Fruit fly (Drosophila melanogaster) whole organism: ENCODE results near the gene CG43672.

ENCODE experiments used
- CG8478 ChIP-seq: fragments of >200 bp; optimal IDR thresholded peaks from 2 replicates; lab custom pipeline; 2018; ENCODE audit warnings: inconsistent platforms
- Dll ChIP-seq: fragments of >200 bp; optimal IDR thresholded peaks from 2 replicates; lab custom pipeline; 2017
- EcR ChIP-seq, 2 experiments: fragments of >200 bp; optimal IDR thresholded peaks; 2 replicates each; lab custom pipeline; 2017; ENCODE audit warnings: missing biosample characterization in 2 of 2, missing genetic modification characterization in 2 of 2, missing genetic modification reagents in 2 of 2
- pan ChIP-seq: fragments of >200 bp; optimal IDR thresholded peaks from 2 replicates; lab custom pipeline; 2017
- psq ChIP-seq: fragments of >200 bp; optimal IDR thresholded peaks from 2 replicates; lab custom pipeline; 2017
- usp ChIP-seq: fragments of >200 bp; optimal IDR thresholded peaks from 2 replicates; lab custom pipeline; 2017; ENCODE audit warnings: missing biosample characterization, missing genetic modification characterization, mixed read lengths

Gene CG43672

DNA sequence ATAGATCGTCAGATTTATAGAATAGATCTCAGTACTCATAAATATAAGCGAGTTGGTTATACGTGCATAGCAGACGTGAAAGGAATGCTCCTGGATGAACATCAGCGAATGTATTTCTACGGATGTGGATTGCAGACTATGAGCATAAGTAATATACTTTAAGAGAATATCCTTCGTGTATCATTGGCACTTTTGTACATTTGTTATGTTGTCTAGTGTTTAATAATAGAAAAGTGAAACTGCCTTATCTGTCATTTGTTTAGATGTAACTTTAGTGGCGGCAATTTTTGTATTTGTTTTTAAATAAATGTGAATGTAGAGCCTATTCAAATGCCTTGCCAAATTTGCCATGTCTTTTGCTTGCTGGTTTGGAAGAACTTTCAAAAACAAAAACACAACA, at the start of gene CG43672:
Gene CG43672, plus strand, starts transcription at position 301 of the 400 bp plus-strand sequence.
- TF ChIP-seq CG8478 (no peak), EcR (GFP tag; optimal IDR thresholded peaks at IDR 0.05; lab: Kevin White, UChicago) (no peak), usp (GFP tag; lab: Kevin White, UChicago) (no peak), psq (lab: Kevin White, UChicago) (no peak), pan (lab: Kevin White, UChicago) (no peak), Dll (no peak)

DNA sequence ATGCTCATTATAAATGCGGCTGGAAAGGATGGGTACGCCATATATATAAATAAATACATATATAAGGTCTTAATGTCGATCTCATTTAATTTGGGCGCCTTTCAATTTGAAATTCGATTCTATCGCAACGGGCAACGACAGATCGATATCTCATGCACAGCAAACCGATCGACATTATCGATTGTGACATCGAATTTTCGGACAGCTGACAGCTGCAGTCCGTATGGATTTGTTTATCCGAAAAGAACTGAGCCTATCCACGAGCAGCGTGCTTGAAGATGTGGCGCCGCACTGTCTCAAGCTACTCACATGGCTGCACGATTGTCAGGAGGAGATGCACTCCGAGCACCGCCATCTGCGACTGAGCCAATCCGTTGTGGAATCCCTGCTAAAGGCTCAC, 40.8 kb upstream of the CG43672 start, which contains the start of gene CG8191:
Gene CG8191, plus strand, starts transcription at position 211 of the 400 bp plus-strand sequence.
- TF ChIP-seq EcR (GFP tag; optimal IDR thresholded peaks at IDR 0.05; lab: Kevin White, UChicago) (no peak), pan (lab: Kevin White, UChicago) (no peak), CG8478 (no peak), psq (lab: Kevin White, UChicago) (no peak), usp (GFP tag; lab: Kevin White, UChicago) (no peak), Dll (no peak)

DNA sequence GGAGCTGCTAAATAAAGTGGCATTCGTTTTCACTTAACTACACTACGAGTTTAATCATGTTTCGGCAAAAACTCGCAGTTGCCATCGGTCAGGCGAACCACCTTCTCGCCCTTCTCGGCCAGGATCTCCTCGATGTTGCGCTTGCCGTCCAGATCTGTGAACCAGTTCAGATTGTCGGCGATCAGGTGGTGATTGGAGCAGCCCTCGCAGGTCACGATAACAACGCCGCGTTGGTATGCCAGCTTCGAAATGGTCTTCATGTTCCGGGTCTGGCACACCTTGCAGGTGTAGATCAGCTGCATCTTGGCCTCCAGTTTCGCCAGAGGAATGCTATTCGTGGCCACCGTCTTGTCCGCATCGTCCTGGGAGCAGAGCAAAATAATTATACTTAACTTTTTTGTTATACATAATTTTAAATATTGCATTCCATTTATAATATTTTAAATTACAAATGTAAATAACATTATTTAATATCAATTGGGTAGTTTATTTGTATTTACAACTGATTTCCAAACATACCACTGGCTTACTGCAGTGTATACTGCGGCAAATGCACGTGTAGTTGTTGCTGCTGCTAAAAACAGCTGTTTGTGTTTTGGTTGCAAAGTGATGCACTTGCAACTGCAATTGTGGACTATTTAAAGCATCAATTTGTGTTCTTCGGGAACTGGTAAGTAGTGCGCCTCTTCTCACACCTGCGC, 39.4 kb upstream of the CG43672 start:
- TF ChIP-seq Dll = no peak
- TF ChIP-seq usp (GFP tag; lab: Kevin White, UChicago) = no peak
- no peak for TF ChIP-seq EcR (GFP tag; optimal IDR thresholded peaks at IDR 0.05; lab: Kevin White, UChicago)
- TF ChIP-seq pan (lab: Kevin White, UChicago) = no peak
- no peak for TF ChIP-seq psq (lab: Kevin White, UChicago)
- TF ChIP-seq CG8478 = no peak

DNA sequence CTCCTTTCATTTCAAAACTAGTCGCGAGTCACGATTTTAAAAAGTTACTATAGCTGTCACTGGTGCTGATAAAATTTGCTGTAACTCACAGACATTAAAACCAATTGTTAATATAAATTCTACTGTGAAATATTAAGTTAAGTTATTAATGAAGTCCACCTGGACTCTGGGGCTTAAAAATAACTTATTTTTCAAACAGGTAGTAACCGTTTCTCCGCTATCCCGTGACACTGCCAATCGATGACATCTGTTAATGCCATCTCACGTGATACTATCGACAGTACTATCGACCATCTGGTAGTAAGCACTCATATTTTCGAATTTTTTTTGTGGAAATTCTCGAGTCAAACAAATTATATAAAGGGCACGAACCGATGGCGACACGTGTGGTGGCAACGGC, 38.8 kb upstream of the CG43672 start, which contains the start of the genes CG12379 and MagR:
Gene CG12379, minus strand, starts transcription at position 2 of the 400 bp plus-strand sequence.
Gene MagR, plus strand, starts transcription at position 276 of the 400 bp plus-strand sequence.
- no peak for TF ChIP-seq Dll
- TF ChIP-seq psq (lab: Kevin White, UChicago) = no peak
- TF ChIP-seq CG8478 = no peak
- TF ChIP-seq EcR (GFP tag; optimal IDR thresholded peaks at IDR 0.05; lab: Kevin White, UChicago) = no peak
- no peak for TF ChIP-seq usp (GFP tag; lab: Kevin White, UChicago)
- TF ChIP-seq pan (lab: Kevin White, UChicago) = no peak

DNA sequence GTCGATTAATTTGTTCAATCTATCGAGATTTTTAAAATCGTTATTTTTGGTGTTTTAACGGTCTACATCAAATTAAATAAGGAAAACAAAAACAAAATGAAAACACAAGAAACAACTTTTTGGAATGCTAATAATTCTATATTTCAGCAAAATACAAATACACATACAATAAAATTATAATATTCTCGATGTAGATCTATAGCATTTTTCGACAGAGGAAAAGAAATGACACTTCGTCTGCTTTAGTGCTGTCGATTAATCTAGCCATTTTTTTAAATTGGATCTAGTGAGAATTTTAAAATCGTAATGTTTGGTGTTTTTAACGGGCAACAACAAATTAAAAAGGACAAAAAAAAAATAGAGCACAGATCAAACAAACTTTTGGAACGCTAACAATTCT, 35.7 kb upstream of the CG43672 start, which contains the start of gene Arp6:
Gene Arp6, minus strand, starts transcription at position 11 of the 400 bp plus-strand sequence.
- no peak for TF ChIP-seq psq (lab: Kevin White, UChicago)
- no peak for TF ChIP-seq EcR (GFP tag; optimal IDR thresholded peaks at IDR 0.05; lab: Kevin White, UChicago)
- TF ChIP-seq pan (lab: Kevin White, UChicago) = no peak
- no peak for TF ChIP-seq Dll
- TF ChIP-seq usp (GFP tag; lab: Kevin White, UChicago) = no peak
- no peak for TF ChIP-seq CG8478

DNA sequence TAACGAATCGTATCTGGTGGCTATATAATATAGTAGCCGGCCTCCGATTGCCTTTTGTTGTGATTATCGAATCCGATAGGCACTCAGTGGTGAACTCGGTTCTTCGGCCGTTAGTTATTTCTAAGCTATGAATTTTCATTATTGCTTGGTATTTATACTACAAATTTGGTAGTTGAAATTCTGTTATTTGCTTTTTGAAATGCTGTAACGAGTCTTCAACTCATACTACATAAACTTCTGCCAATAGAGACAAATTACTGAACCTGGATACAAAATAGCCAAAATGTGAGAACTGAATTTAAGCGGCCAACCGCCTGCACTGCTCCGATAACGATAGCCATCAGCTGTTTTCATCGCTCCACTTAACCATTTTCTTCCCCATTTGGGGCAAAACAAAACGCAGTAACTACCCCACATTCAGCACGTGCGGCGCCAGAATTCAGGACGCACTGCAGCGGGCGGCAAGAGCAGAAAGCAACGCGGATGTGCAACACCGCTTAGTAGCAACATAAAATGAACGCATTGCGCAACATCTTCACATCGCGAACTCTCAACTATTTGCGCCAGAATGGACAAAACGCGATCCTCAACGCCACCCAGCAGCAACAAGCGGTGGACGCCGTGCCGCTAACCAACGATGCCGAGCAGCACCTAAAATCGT, 33.7 kb upstream of the CG43672 start, which contains the start of the genes CG11679 and CG8206:
Gene CG11679, minus strand, starts transcription at position 65 of the 661 bp plus-strand sequence.
Gene CG8206, plus strand, starts transcription at position 341 of the 661 bp plus-strand sequence.
- TF ChIP-seq usp (GFP tag; lab: Kevin White, UChicago) = no peak
- TF ChIP-seq pan (lab: Kevin White, UChicago) = no peak
- no peak for TF ChIP-seq EcR (GFP tag; optimal IDR thresholded peaks at IDR 0.05; lab: Kevin White, UChicago)
- TF ChIP-seq CG8478 = no peak
- TF ChIP-seq psq (lab: Kevin White, UChicago) = no peak

DNA sequence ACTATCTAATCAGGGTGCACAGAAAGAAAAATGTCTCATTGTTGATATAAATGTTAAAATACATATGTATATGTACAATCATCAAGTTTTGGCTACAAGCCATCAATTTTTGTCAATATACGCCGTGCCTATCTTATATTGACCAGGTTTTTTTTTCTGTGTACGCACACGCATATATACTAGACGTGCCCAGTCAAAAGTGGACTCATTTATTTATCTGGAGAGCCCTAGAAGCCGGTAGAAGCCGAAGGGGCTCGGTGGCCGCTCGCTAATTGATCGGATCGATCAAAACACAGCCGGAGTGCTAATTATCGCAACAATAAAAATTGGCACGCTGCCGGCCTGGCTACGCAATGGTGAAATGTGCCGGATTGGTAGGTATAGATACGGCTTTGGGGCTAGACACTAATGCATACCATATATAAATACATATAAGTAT, 32.5 kb upstream of the CG43672 start:
- TF ChIP-seq psq (lab: Kevin White, UChicago) (no peak), Dll (no peak), CG8478 (no peak), pan (lab: Kevin White, UChicago) (no peak), usp (GFP tag; lab: Kevin White, UChicago) (no peak)

DNA sequence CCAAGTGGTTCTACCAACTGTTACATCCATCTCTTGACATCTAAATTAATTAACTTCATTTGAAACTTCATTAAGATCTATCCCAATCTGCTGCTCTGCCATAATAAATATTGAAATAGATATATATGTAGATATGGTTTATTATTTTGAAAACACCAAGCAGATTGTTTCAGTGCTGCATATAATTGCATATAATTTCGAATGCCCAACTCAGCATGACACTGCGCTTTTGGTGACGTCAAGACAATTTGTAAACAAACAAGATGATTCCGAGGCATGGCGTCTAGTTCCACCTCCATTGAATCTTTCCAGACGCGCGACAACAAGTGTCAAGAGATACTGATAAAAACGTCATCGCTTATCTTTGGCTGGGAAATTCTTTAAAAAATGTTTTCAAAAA, 31.9 kb upstream of the CG43672 start:
- TF ChIP-seq Dll (no peak), usp (GFP tag; lab: Kevin White, UChicago) (no peak), CG8478 (no peak), pan (lab: Kevin White, UChicago) (no peak), psq (lab: Kevin White, UChicago) (no peak), EcR (GFP tag; optimal IDR thresholded peaks at IDR 0.05; lab: Kevin White, UChicago) (no peak)

DNA sequence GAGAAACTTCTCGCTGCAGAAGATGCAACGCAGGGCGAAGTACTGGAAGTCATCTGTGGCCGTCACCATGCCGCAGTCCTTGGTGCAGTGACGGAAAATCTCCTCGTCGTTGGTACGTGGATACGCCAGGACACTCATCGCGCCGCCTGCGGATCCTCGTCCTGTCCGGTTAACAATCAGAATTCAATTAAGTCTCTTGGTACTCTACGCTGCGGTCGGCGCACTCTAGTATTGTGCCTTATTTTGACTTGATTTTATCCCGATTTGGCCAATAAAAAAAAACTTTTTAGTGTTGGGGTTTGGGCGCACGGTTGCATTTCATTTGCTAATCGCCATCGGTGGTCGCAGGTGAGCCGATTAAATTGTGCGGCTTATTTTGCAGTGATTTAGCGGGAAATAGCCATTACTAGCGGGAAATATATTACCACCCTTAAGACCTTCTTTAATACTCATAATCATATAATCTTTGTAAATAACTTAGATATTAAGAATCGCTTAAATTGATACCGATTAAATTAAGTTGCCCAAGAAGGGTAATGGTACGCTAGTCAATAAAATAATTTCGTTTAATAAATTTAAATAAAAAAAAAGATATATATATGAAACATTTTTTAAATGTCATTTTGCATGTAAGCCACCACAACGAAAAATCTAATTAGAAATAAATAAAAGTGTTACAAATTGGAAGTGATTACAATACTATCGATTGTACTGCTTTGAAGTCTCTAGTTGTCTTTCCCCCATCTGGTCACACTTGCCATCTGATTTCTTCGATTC, 26.7 kb upstream of the CG43672 start, which contains the start of the genes CG8944 and CCT6:
Gene CG8944, minus strand, starts transcription at position 327 of the 777 bp plus-strand sequence.
Gene CCT6, plus strand, starts transcription at position 744 of the 777 bp plus-strand sequence.
- TF ChIP-seq EcR (GFP tag; optimal IDR thresholded peaks at IDR 0.05; lab: Kevin White, UChicago) (no peak), usp (GFP tag; lab: Kevin White, UChicago) (no peak), pan (lab: Kevin White, UChicago) (no peak), psq (lab: Kevin White, UChicago) (no peak), Dll (no peak), CG8478 (no peak)

DNA sequence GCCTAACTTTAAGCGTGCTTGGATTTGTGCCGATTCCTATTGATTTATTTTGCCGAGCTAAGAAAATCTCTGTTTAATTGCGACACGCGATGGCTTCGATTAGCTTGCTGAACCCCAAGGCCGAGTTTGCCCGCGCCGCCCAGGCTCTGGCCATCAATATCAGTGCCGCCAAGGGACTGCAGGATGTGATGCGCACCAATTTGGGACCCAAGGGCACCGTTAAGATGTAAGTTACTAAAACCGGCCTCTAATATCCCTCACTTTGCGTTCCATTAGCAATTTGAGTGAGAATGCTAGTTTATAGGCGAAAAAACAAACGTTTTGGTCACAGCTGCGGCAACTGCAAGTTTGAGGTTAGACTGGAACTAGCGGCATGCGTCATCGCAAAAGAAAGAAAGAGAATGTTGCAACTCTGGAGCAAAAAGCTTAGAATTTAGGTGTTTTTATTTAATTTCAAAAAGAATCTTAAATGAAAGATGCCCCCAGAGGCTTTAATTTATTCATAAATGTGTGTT, 26.0 kb upstream of the CG43672 start:
- no peak for TF ChIP-seq usp (GFP tag; lab: Kevin White, UChicago)
- TF ChIP-seq pan (lab: Kevin White, UChicago) = no peak
- TF ChIP-seq Dll = no peak
- TF ChIP-seq EcR (GFP tag; optimal IDR thresholded peaks at IDR 0.05; lab: Kevin White, UChicago) = no peak
- TF ChIP-seq psq (lab: Kevin White, UChicago) = no peak
- TF ChIP-seq CG8478 = no peak

DNA sequence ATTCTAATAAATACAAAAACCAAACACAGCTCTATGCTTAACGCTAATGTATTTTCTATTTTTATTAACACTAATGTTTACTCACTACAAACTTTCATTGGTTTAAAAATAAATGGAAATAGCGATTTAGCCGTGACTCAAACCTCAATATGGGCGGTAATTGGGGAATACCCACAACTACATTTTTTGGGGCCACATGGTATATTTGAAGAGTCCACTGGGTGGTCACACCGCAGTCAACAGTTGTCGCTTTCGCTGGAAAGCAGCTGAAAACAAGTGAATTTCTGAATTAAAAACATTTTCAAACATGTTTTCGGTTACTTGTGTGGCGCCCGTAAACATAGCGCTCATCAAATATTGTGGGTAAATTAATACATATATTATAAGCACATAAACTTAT, 23.8 kb upstream of the CG43672 start, which contains the start of gene Mvd:
Gene Mvd, plus strand, starts transcription at position 222 of the 400 bp plus-strand sequence.
- TF ChIP-seq Dll = no peak
